Fruit fly (Drosophila melanogaster) whole organism, embryonic: ENCODE measurements around the gene Caf1-55.
A peak's percentile ranks its signal among the peaks of the same experiment; 100 is the strongest.

Source experiments
- Atf3 ChIP-seq: fragments of 200-800 bp; sonication (Bioruptor generic); optimal IDR thresholded peaks from 3 replicates; lab custom pipeline; 2016; ENCODE audit warnings: missing biosample characterization, missing genetic modification characterization
- CG10431 ChIP-seq: fragments of 200-800 bp; sonication (Bioruptor generic); optimal IDR thresholded peaks from 3 replicates; lab custom pipeline; 2018; ENCODE audit warnings: missing biosample characterization, mild to moderate bottlenecking, missing genetic modification characterization
- CG12236 ChIP-seq: fragments of 200-800 bp; sonication (Bioruptor generic); optimal IDR thresholded peaks from 2 replicates; lab custom pipeline; 2016; ENCODE audit warnings: missing biosample characterization, missing genetic modification characterization
- CG15479 ChIP-seq: fragments of 200-800 bp; sonication (Bioruptor generic); optimal IDR thresholded peaks from 3 replicates; lab custom pipeline; 2019; ENCODE audit warnings: missing biosample characterization, mild to moderate bottlenecking, missing genetic modification characterization, moderate library complexity
- CG16813 ChIP-seq: fragments of 200-800 bp; sonication (Bioruptor generic); IDR thresholded peaks from 3 replicates; pipeline ENCODE4 v1.3.6; 2022; ENCODE audit warnings: missing biosample characterization, missing genetic modification characterization; ENCODE audit not compliant: partially characterized antibody
- CG2120 ChIP-seq: fragments of 200-800 bp; sonication (Bioruptor generic); optimal IDR thresholded peaks from 3 replicates; lab custom pipeline; 2016; ENCODE audit warnings: missing biosample characterization, missing genetic modification characterization
- CG32767 ChIP-seq: fragments of 200-800 bp; sonication (Bioruptor generic); IDR thresholded peaks from 2 replicates; pipeline ENCODE4 v1.3.6; 2022; ENCODE audit warnings: missing biosample characterization, missing genetic modification characterization
- CG34376 ChIP-seq: fragments of 200-800 bp; sonication (Bioruptor generic); optimal IDR thresholded peaks from 2 replicates; lab custom pipeline; 2018; ENCODE audit warnings: missing biosample characterization, mild to moderate bottlenecking, missing genetic modification characterization
- CG4328 ChIP-seq: fragments of 200-800 bp; sonication (Bioruptor generic); optimal IDR thresholded peaks from 3 replicates; lab custom pipeline; 2017; ENCODE audit warnings: missing biosample characterization, missing genetic modification reagents, missing genetic modification characterization
- CG7745 ChIP-seq: fragments of 200-800 bp; sonication (Bioruptor generic); optimal IDR thresholded peaks from 2 replicates; lab custom pipeline; 2018; ENCODE audit warnings: missing biosample characterization, mild to moderate bottlenecking, missing genetic modification characterization, moderate library complexity
- CG7987 ChIP-seq: fragments of 200-800 bp; sonication (Bioruptor generic); optimal IDR thresholded peaks from 2 replicates; lab custom pipeline; 2018; ENCODE audit warnings: missing biosample characterization, mild to moderate bottlenecking, missing genetic modification characterization, moderate library complexity
- CG8478 ChIP-seq: fragments of >200 bp; optimal IDR thresholded peaks from 2 replicates; lab custom pipeline; 2018
- CG9609 ChIP-seq: fragments of 200-800 bp; sonication (Bioruptor generic); optimal IDR thresholded peaks from 3 replicates; lab custom pipeline; 2016; ENCODE audit warnings: missing biosample characterization, missing genetic modification characterization
- Gsc ChIP-seq: fragments of 200-800 bp; sonication (Bioruptor generic); IDR thresholded peaks from 2 replicates; pipeline ENCODE4 v1.3.6; 2022; ENCODE audit warnings: missing biosample characterization, missing genetic modification characterization
- HmgD ChIP-seq: fragments of 200-800 bp; sonication (Bioruptor generic); optimal IDR thresholded peaks from 3 replicates; lab custom pipeline; 2016; ENCODE audit warnings: missing biosample characterization, missing genetic modification characterization
- Hmx ChIP-seq: fragments of 200-800 bp; sonication (Bioruptor generic); optimal IDR thresholded peaks from 2 replicates; lab custom pipeline; 2016; ENCODE audit warnings: missing biosample characterization, missing genetic modification characterization
- Mad ChIP-seq: fragments of 200-800 bp; sonication (Bioruptor generic); optimal IDR thresholded peaks from 2 replicates; lab custom pipeline; 2016; ENCODE audit warnings: missing biosample characterization, missing genetic modification characterization
- Med ChIP-seq: fragments of 200-800 bp; sonication (Bioruptor generic); peaks from one replicate; lab custom pipeline; 2016; ENCODE audit warnings: missing biosample characterization, missing genetic modification characterization, mild to moderate bottlenecking, inconsistent platforms, moderate library complexity
- NC2α ChIP-seq: fragments of 200-800 bp; sonication (Bioruptor generic); optimal IDR thresholded peaks from 2 replicates; lab custom pipeline; 2016; ENCODE audit warnings: missing biosample characterization, missing genetic modification characterization
- Neu2 ChIP-seq: fragments of 200-800 bp; sonication (Bioruptor generic); optimal IDR thresholded peaks from 3 replicates; lab custom pipeline; 2016; ENCODE audit warnings: missing biosample characterization, missing genetic modification characterization, borderline replicate concordance
- bigmax ChIP-seq: fragments of 200-800 bp; sonication (Bioruptor generic); optimal IDR thresholded peaks from 2 replicates; lab custom pipeline; 2018; ENCODE audit warnings: missing biosample characterization, mild to moderate bottlenecking, missing genetic modification characterization
- ci ChIP-seq: fragments of 200-800 bp; sonication (Bioruptor generic); IDR thresholded peaks from 3 replicates; pipeline ENCODE4 v1.3.6; 2022; ENCODE audit warnings: missing biosample characterization, missing genetic modification characterization
- cwo ChIP-seq: fragments of 200-800 bp; sonication (Bioruptor generic); optimal IDR thresholded peaks from 3 replicates; lab custom pipeline; 2017; ENCODE audit warnings: missing biosample characterization, missing genetic modification characterization, mild to moderate bottlenecking, moderate library complexity, missing genetic modification reagents
- dmrt99B ChIP-seq: fragments of 200-800 bp; sonication (Bioruptor generic); optimal IDR thresholded peaks from 2 replicates; lab custom pipeline; 2018; ENCODE audit warnings: missing biosample characterization, mild to moderate bottlenecking, missing genetic modification characterization, moderate library complexity
- exex ChIP-seq: fragments of 200-800 bp; sonication (Bioruptor generic); optimal IDR thresholded peaks from 4 replicates; lab custom pipeline; 2018; ENCODE audit warnings: missing biosample characterization, mild to moderate bottlenecking, missing genetic modification characterization, moderate library complexity
- fd96Cb ChIP-seq: fragments of 200-800 bp; sonication (Bioruptor generic); optimal IDR thresholded peaks from 2 replicates; lab custom pipeline; 2018; ENCODE audit warnings: missing biosample characterization, mild to moderate bottlenecking, missing genetic modification characterization, moderate library complexity
- grn ChIP-seq: fragments of 200-800 bp; sonication (Bioruptor generic); optimal IDR thresholded peaks from 3 replicates; lab custom pipeline; 2017; ENCODE audit warnings: missing biosample characterization, missing genetic modification characterization
- gsb ChIP-seq: fragments of 200-800 bp; sonication (Bioruptor generic); IDR thresholded peaks from 2 replicates; pipeline ENCODE4 v1.3.6; 2022; ENCODE audit warnings: missing biosample characterization, missing genetic modification characterization
- her ChIP-seq: fragments of 200-800 bp; sonication (Bioruptor generic); optimal IDR thresholded peaks from 2 replicates; lab custom pipeline; 2016; ENCODE audit warnings: missing biosample characterization, missing genetic modification characterization
- hkb ChIP-seq, 2 experiments: fragments of 200-800 bp in 1 of 2; fragments of >200 bp in 1 of 2; sonication (Bioruptor generic) in 1 of 2; IDR thresholded peaks in 1 of 2; optimal IDR thresholded peaks in 1 of 2; 2 replicates each; pipeline versions ENCODE4 v1.3.6 to Lab custom; 2017 to 2022; ENCODE audit warnings: missing biosample characterization in 1 of 2, missing genetic modification characterization in 1 of 2
- insv ChIP-seq, 2 experiments: fragments of 200-800 bp; sonication (Bioruptor generic); optimal IDR thresholded peaks; 3 replicates each; lab custom pipeline; 2016 to 2018; ENCODE audit warnings: missing biosample characterization in 2 of 2, missing genetic modification characterization in 2 of 2
- inv ChIP-seq: fragments of 200-800 bp; sonication (Bioruptor generic); IDR thresholded peaks from 2 replicates; pipeline ENCODE4 v1.3.6; 2022; ENCODE audit warnings: missing biosample characterization, missing genetic modification characterization; ENCODE audit not compliant: partially characterized antibody
- lbe ChIP-seq: fragments of 200-800 bp; sonication (Bioruptor generic); optimal IDR thresholded peaks from 2 replicates; lab custom pipeline; 2016; ENCODE audit warnings: missing biosample characterization, mild to moderate bottlenecking, missing genetic modification characterization
- luna ChIP-seq: fragments of 200-800 bp; sonication (Bioruptor generic); optimal IDR thresholded peaks from 2 replicates; lab custom pipeline; 2016; ENCODE audit warnings: missing biosample characterization, missing genetic modification characterization
- mirr ChIP-seq: fragments of 200-800 bp; sonication (Bioruptor generic); optimal IDR thresholded peaks from 3 replicates; lab custom pipeline; 2018; ENCODE audit warnings: missing biosample characterization, mild to moderate bottlenecking, missing genetic modification characterization
- mld ChIP-seq: fragments of 200-800 bp; sonication (Bioruptor generic); IDR thresholded peaks from 3 replicates; pipeline ENCODE4 v1.3.6; 2022; ENCODE audit warnings: missing biosample characterization, missing genetic modification characterization; ENCODE audit not compliant: partially characterized antibody
- nmo ChIP-seq: fragments of 200-800 bp; sonication (Bioruptor generic); optimal IDR thresholded peaks from 2 replicates; lab custom pipeline; 2018; ENCODE audit warnings: missing biosample characterization, mild to moderate bottlenecking, missing genetic modification characterization, moderate library complexity
- peb ChIP-seq: fragments of 200-800 bp; sonication (Bioruptor generic); IDR thresholded peaks from 2 replicates; pipeline ENCODE4 v1.3.6; 2022; ENCODE audit warnings: missing biosample characterization, missing genetic modification characterization
- scrt ChIP-seq: fragments of 200-800 bp; sonication (Bioruptor generic); optimal IDR thresholded peaks from 2 replicates; lab custom pipeline; 2018; ENCODE audit warnings: missing biosample characterization, mild to moderate bottlenecking, missing genetic modification characterization, moderate library complexity
- sens ChIP-seq: fragments of 200-800 bp; sonication (Bioruptor generic); peaks from one replicate; lab custom pipeline; 2016; ENCODE audit warnings: missing biosample characterization, missing genetic modification characterization
- sug ChIP-seq: fragments of 200-800 bp; optimal IDR thresholded peaks from 2 replicates; lab custom pipeline; 2019; ENCODE audit warnings: missing biosample characterization, mild to moderate bottlenecking, missing genetic modification characterization, moderate library complexity
- twi ChIP-seq: fragments of 200-800 bp; optimal IDR thresholded peaks from 2 replicates; lab custom pipeline; 2019; ENCODE audit warnings: missing biosample characterization, mild to moderate bottlenecking, missing genetic modification characterization, moderate library complexity
- unpg ChIP-seq: fragments of 200-800 bp; sonication (Bioruptor generic); optimal IDR thresholded peaks from 3 replicates; lab custom pipeline; 2018; ENCODE audit warnings: missing biosample characterization, mild to moderate bottlenecking, missing genetic modification characterization, moderate library complexity

Caf1-55 gene

DNA sequence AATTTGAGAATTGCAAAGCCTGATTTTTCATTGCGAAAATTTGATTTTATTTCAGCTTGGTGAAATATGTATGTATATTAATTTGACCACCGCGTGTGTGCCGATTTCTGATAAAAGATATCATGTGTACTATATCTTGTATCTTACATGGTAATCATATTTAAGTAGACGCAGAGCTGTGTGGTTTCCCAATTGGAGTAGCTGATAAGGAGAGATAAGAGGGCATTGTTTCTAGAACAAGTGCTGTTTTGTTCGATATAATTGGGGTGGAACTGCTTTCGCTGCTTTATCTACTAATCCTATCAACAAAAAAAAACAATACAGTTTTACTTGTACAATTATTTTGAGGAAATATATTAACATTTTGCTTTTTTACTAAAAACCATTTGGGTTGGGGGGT, 21.2 kb downstream of the Caf1-55 start:
- TF ChIP-seq CG2120 (peak; percentile 14), peb (GFP tag; lab: Robert Waterston, UW) (no peak), NC2α (GFP tag; lab: Kevin White, UChicago) (no peak), CG4328 (GFP tag; lab: Kevin White, UChicago) (no peak), scrt (no peak), luna (GFP tag; lab: Kevin White, UChicago) (no peak), gsb (GFP tag; lab: Robert Waterston, UW) (no peak), CG32767 (GFP tag; lab: Robert Waterston, UW) (no peak), fd96Cb (tag; lab: Kevin White, UChicago) (no peak), CG9609 (no peak), her (GFP tag; lab: Kevin White, UChicago) (no peak), twi (no peak), ci (GFP tag; lab: Robert Waterston, UW) (no peak), Gsc (no peak), CG7745 (no peak), Atf3 (GFP tag; lab: Kevin White, UChicago) (no peak), mld (GFP tag; lab: Robert Waterston, UW) (no peak), nmo (GFP tag; lab: Kevin White, UChicago) (no peak), inv (GFP tag; lab: Robert Waterston, UW) (no peak), CG7987 (no peak), cwo (peak; percentile 0), Hmx (GFP tag; lab: Kevin White, UChicago) (no peak), Med (GFP tag; lab: Kevin White, UChicago) (peak; percentile 27), unpg (no peak), dmrt99B (tag; lab: Kevin White, UChicago) (peak; percentile 6), CG12236 (GFP tag; lab: Kevin White, UChicago) (no peak), Neu2 (GFP tag; lab: Kevin White, UChicago) (no peak), HmgD (no peak), CG8478 (lab: Kevin White, UChicago) (no peak), CG15479 (GFP tag; lab: Kevin White, UChicago) (peak; percentile 75), Mad (no peak), CG10431 (no peak), mirr (GFP tag; lab: Kevin White, UChicago) (peak; percentile 18), lbe (peak; percentile 23), hkb (optimal IDR thresholded peaks at IDR 0.05; lab: Kevin White, UChicago) (no peak), hkb (GFP tag; IDR thresholded peaks at IDR 0.05; lab: Robert Waterston, UW) (no peak), CG34376 (GFP tag; lab: Kevin White, UChicago) (peak; percentile 78), exex (peak; percentile 67), CG16813 (GFP tag; lab: Robert Waterston, UW) (no peak), sug (tag; lab: Kevin White, UChicago) (peak; percentile 30), bigmax (GFP tag; lab: Kevin White, UChicago) (no peak), sens (GFP tag; lab: Kevin White, UChicago) (peak; percentile 72), insv (GFP tag; optimal IDR thresholded peaks at IDR 0.05; lab: Kevin White, UChicago) (peak in 1 of 2 experiments; percentile 83), grn (GFP tag; lab: Kevin White, UChicago) (peak; percentile 69)
